Fruit fly (Drosophila melanogaster) whole organism, embryonic: ENCODE measurements around the gene CG12560.

ENCODE experiments used
- BEAF-32 ChIP-seq: fragments of 200-800 bp; sonication (Bioruptor generic); optimal IDR thresholded peaks from 3 replicates; lab custom pipeline; 2017; ENCODE audit warnings: missing biosample characterization, missing genetic modification characterization, mild to moderate bottlenecking, moderate library complexity, missing genetic modification reagents
- Blimp-1 ChIP-seq: fragments of 200-800 bp; sonication (Bioruptor generic); optimal IDR thresholded peaks from 3 replicates; lab custom pipeline; 2018; ENCODE audit warnings: missing biosample characterization, missing genetic modification characterization, mild to moderate bottlenecking, moderate library complexity, missing genetic modification reagents
- CG1024 ChIP-seq: fragments of 200-800 bp; sonication (Bioruptor generic); IDR thresholded peaks from 2 replicates; pipeline ENCODE4 v1.3.6; 2022; ENCODE audit warnings: missing biosample characterization, missing genetic modification characterization
- CG10267 ChIP-seq: fragments of 200-800 bp; sonication (Bioruptor generic); optimal IDR thresholded peaks from 2 replicates; lab custom pipeline; 2018; ENCODE audit warnings: missing biosample characterization, mild to moderate bottlenecking, missing genetic modification characterization, moderate library complexity
- CG11560 ChIP-seq: fragments of 200-800 bp; sonication (Bioruptor generic); IDR thresholded peaks from 3 replicates; pipeline ENCODE4 v1.3.6; 2022; ENCODE audit warnings: missing biosample characterization, missing genetic modification characterization
- CG12219 ChIP-seq: fragments of 200-800 bp; sonication (Bioruptor generic); optimal IDR thresholded peaks from 3 replicates; lab custom pipeline; 2018; ENCODE audit warnings: missing biosample characterization, mild to moderate bottlenecking, missing genetic modification characterization
- CG12659 ChIP-seq: fragments of 200-800 bp; sonication (Bioruptor generic); optimal IDR thresholded peaks from 3 replicates; lab custom pipeline; 2017; ENCODE audit warnings: mild to moderate bottlenecking, missing biosample characterization, missing genetic modification reagents, missing genetic modification characterization
- CG14441 ChIP-seq: fragments of 200-800 bp; sonication (Bioruptor generic); IDR thresholded peaks from 2 replicates; pipeline ENCODE4 v1.3.6; 2022; ENCODE audit warnings: missing biosample characterization, missing genetic modification characterization
- CG14965 ChIP-seq: fragments of 200-800 bp; sonication (Bioruptor generic); optimal IDR thresholded peaks from 2 replicates; lab custom pipeline; 2016; ENCODE audit warnings: missing biosample characterization, missing genetic modification characterization, borderline replicate concordance
- CG15479 ChIP-seq: fragments of 200-800 bp; sonication (Bioruptor generic); optimal IDR thresholded peaks from 3 replicates; lab custom pipeline; 2019; ENCODE audit warnings: missing biosample characterization, mild to moderate bottlenecking, missing genetic modification characterization, moderate library complexity
- CG15514 ChIP-seq: fragments of 200-800 bp; sonication (Bioruptor generic); optimal IDR thresholded peaks from 3 replicates; lab custom pipeline; 2017; ENCODE audit warnings: missing biosample characterization, missing genetic modification characterization, mild to moderate bottlenecking, moderate library complexity, missing genetic modification reagents
- CG17328 ChIP-seq: fragments of 200-800 bp; sonication (Bioruptor generic); IDR thresholded peaks from 2 replicates; pipeline ENCODE4 v1.3.6; 2022; ENCODE audit warnings: missing biosample characterization, missing genetic modification characterization
- CG30020 ChIP-seq: fragments of 200-800 bp; optimal IDR thresholded peaks from 2 replicates; lab custom pipeline; 2019; ENCODE audit warnings: missing biosample characterization, mild to moderate bottlenecking, missing genetic modification characterization, moderate library complexity
- CG31388 ChIP-seq: fragments of 200-800 bp; sonication (Bioruptor generic); optimal IDR thresholded peaks from 2 replicates; lab custom pipeline; 2016; ENCODE audit warnings: missing biosample characterization, missing genetic modification characterization
- CG33213 ChIP-seq: fragments of 200-800 bp; sonication (Bioruptor generic); optimal IDR thresholded peaks from 3 replicates; lab custom pipeline; 2016; ENCODE audit warnings: missing biosample characterization, missing genetic modification characterization
- CG3838 ChIP-seq: fragments of 200-800 bp; sonication (Bioruptor generic); optimal IDR thresholded peaks from 3 replicates; lab custom pipeline; 2016; ENCODE audit warnings: missing biosample characterization, missing genetic modification characterization
- CG42726 ChIP-seq: fragments of 200-800 bp; sonication (Bioruptor generic); IDR thresholded peaks from 2 replicates; pipeline ENCODE4 v1.3.6; 2022; ENCODE audit warnings: missing biosample characterization, missing genetic modification characterization; ENCODE audit not compliant: partially characterized antibody
- CG6791 ChIP-seq: fragments of 200-800 bp; sonication (Bioruptor generic); IDR thresholded peaks from 3 replicates; pipeline ENCODE4 v1.3.6; 2022; ENCODE audit warnings: missing biosample characterization, missing genetic modification characterization; ENCODE audit not compliant: partially characterized antibody
- CG8290 ChIP-seq, 3 experiments: fragments of 200-800 bp; sonication (Bioruptor generic); optimal IDR thresholded peaks; 2 replicates each; lab custom pipeline; 2016 to 2019; ENCODE audit warnings: missing biosample characterization in 3 of 3, missing genetic modification characterization in 3 of 3, mild to moderate bottlenecking in 2 of 3, moderate library complexity in 1 of 3
- CoRest ChIP-seq: fragments of 200-800 bp; sonication (Bioruptor generic); optimal IDR thresholded peaks from 3 replicates; lab custom pipeline; 2018; ENCODE audit warnings: missing biosample characterization, mild to moderate bottlenecking, missing genetic modification characterization, moderate library complexity
- Dref ChIP-seq: fragments of 200-800 bp; sonication (Bioruptor generic); IDR thresholded peaks from 2 replicates; pipeline ENCODE4 v1.3.6; 2022; ENCODE audit warnings: missing biosample characterization, missing genetic modification characterization
- Fer1 ChIP-seq: fragments of 200-800 bp; sonication (Bioruptor generic); optimal IDR thresholded peaks from 2 replicates; lab custom pipeline; 2017; ENCODE audit warnings: missing biosample characterization, mild to moderate bottlenecking, missing genetic modification characterization
- Mad ChIP-seq: fragments of 200-800 bp; sonication (Bioruptor generic); optimal IDR thresholded peaks from 2 replicates; lab custom pipeline; 2016; ENCODE audit warnings: missing biosample characterization, missing genetic modification characterization
- Myb ChIP-seq: fragments of 200-800 bp; sonication (Bioruptor generic); optimal IDR thresholded peaks from 2 replicates; lab custom pipeline; 2016; ENCODE audit warnings: missing biosample characterization, missing genetic modification characterization
- Opbp ChIP-seq: fragments of 200-800 bp; sonication (Bioruptor generic); IDR thresholded peaks from 3 replicates; pipeline ENCODE4 v1.3.6; 2022; ENCODE audit warnings: missing biosample characterization, missing genetic modification characterization; ENCODE audit not compliant: partially characterized antibody
- Side ChIP-seq: fragments of 200-800 bp; sonication (Bioruptor generic); optimal IDR thresholded peaks from 2 replicates; lab custom pipeline; 2016; ENCODE audit warnings: missing biosample characterization, missing genetic modification characterization
- amos ChIP-seq: fragments of 200-800 bp; sonication (Bioruptor generic); IDR thresholded peaks from 2 replicates; pipeline ENCODE4 v1.3.6; 2022; ENCODE audit warnings: missing biosample characterization, missing genetic modification characterization; ENCODE audit not compliant: partially characterized antibody
- az2 ChIP-seq: fragments of 200-800 bp; sonication (Bioruptor generic); optimal IDR thresholded peaks from 3 replicates; lab custom pipeline; 2016; ENCODE audit warnings: missing biosample characterization, missing genetic modification characterization
- bcd ChIP-seq: fragments of 200-800 bp; sonication (Bioruptor generic); optimal IDR thresholded peaks from 2 replicates; lab custom pipeline; 2017; ENCODE audit warnings: missing biosample characterization, mild to moderate bottlenecking, missing genetic modification characterization
- bigmax ChIP-seq: fragments of 200-800 bp; sonication (Bioruptor generic); optimal IDR thresholded peaks from 2 replicates; lab custom pipeline; 2018; ENCODE audit warnings: missing biosample characterization, mild to moderate bottlenecking, missing genetic modification characterization
- chinmo ChIP-seq: fragments of 200-800 bp; sonication (Bioruptor generic); IDR thresholded peaks from 4 replicates; pipeline ENCODE4 v1.3.6; 2022; ENCODE audit warnings: missing biosample characterization, missing genetic modification characterization; ENCODE audit not compliant: partially characterized antibody
- chn ChIP-seq: fragments of 200-800 bp; sonication (Bioruptor generic); optimal IDR thresholded peaks from 2 replicates; lab custom pipeline; 2016; ENCODE audit warnings: missing biosample characterization, missing genetic modification characterization
- dan ChIP-seq: fragments of 200-800 bp; sonication (Bioruptor generic); IDR thresholded peaks from 2 replicates; pipeline ENCODE4 v1.3.6; 2022; ENCODE audit warnings: missing biosample characterization, missing genetic modification characterization
- dmrt11E ChIP-seq: fragments of 200-800 bp; sonication (Bioruptor generic); optimal IDR thresholded peaks from 3 replicates; lab custom pipeline; 2018; ENCODE audit warnings: missing biosample characterization, mild to moderate bottlenecking, missing genetic modification characterization, moderate library complexity
- fru ChIP-seq: fragments of >200 bp; optimal IDR thresholded peaks from 2 replicates; lab custom pipeline; 2017
- gfzf ChIP-seq: fragments of 200-800 bp; sonication (Bioruptor generic); optimal IDR thresholded peaks from 2 replicates; lab custom pipeline; 2016; ENCODE audit warnings: missing biosample characterization, mild to moderate bottlenecking, missing genetic modification characterization, moderate library complexity
- knrl ChIP-seq: fragments of 200-800 bp; sonication (Bioruptor generic); IDR thresholded peaks from 3 replicates; pipeline ENCODE4 v1.3.6; 2022; ENCODE audit warnings: missing biosample characterization, missing genetic modification characterization; ENCODE audit not compliant: partially characterized antibody
- lab ChIP-seq: fragments of 200-800 bp; sonication (Bioruptor generic); optimal IDR thresholded peaks from 3 replicates; lab custom pipeline; 2017; ENCODE audit warnings: missing biosample characterization, missing genetic modification characterization, mild to moderate bottlenecking, moderate library complexity, missing genetic modification reagents
- lov ChIP-seq, 2 experiments: fragments of 200-800 bp in 1 of 2; fragments of >200 bp in 1 of 2; sonication (Bioruptor generic) in 1 of 2; IDR thresholded peaks in 1 of 2; optimal IDR thresholded peaks in 1 of 2; 2 replicates in 1 of 2; 3 replicates in 1 of 2; pipeline versions ENCODE4 v1.3.6 to Lab custom; 2017 to 2022; ENCODE audit warnings: missing biosample characterization in 1 of 2, missing genetic modification characterization in 1 of 2
- nmo ChIP-seq: fragments of 200-800 bp; sonication (Bioruptor generic); optimal IDR thresholded peaks from 2 replicates; lab custom pipeline; 2018; ENCODE audit warnings: missing biosample characterization, mild to moderate bottlenecking, missing genetic modification characterization, moderate library complexity
- pfk ChIP-seq: fragments of 200-800 bp; sonication (Bioruptor generic); optimal IDR thresholded peaks from 2 replicates; lab custom pipeline; 2018; ENCODE audit warnings: missing biosample characterization, mild to moderate bottlenecking, missing genetic modification characterization, moderate library complexity
- phol ChIP-seq: fragments of 200-800 bp; sonication (Bioruptor generic); optimal IDR thresholded peaks from 3 replicates; lab custom pipeline; 2018; ENCODE audit warnings: missing biosample characterization, mild to moderate bottlenecking, missing genetic modification characterization, moderate library complexity
- rib ChIP-seq: fragments of 200-800 bp; sonication (Bioruptor generic); IDR thresholded peaks from 2 replicates; pipeline ENCODE4 v1.3.6; 2022; ENCODE audit warnings: missing biosample characterization, missing genetic modification characterization
- slbo ChIP-seq: fragments of 200-800 bp; sonication (Bioruptor generic); IDR thresholded peaks from 2 replicates; pipeline ENCODE4 v1.3.6; 2022; ENCODE audit warnings: missing biosample characterization, missing genetic modification characterization
- tin ChIP-seq: fragments of 200-800 bp; sonication (Bioruptor generic); optimal IDR thresholded peaks from 3 replicates; lab custom pipeline; 2016; ENCODE audit warnings: missing biosample characterization, missing genetic modification characterization
- trem ChIP-seq: fragments of 200-800 bp; optimal IDR thresholded peaks from 3 replicates; lab custom pipeline; 2019; ENCODE audit warnings: missing biosample characterization, mild to moderate bottlenecking, missing genetic modification characterization, moderate library complexity
- tx ChIP-seq: fragments of 200-800 bp; sonication (Bioruptor generic); optimal IDR thresholded peaks from 2 replicates; lab custom pipeline; 2016; ENCODE audit warnings: missing biosample characterization, missing genetic modification characterization
- zf30C ChIP-seq: fragments of 200-800 bp; sonication (Bioruptor generic); optimal IDR thresholded peaks from 3 replicates; lab custom pipeline; 2018; ENCODE audit warnings: missing biosample characterization, mild to moderate bottlenecking, missing genetic modification characterization

Gene CG12560

DNA sequence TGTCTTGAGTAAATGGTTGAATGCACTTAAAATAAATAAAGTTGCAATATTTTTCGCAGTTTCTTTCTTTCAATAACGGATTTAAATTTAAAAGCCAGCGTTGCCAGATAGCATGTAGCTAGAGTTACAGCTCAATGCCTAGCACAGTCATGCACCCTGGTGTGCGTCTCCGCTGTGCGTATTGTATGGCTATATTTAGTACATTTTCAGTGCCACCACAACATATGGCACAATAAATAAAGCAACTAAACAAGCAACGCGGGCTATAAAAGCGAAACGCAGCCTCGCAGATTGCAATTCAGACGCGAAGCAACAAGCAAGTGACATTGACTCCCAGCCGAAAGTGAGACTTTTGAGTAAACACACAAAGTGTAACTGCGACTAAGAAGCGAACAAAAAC, 10.6 kb downstream of the CG12560 start, which contains the start of gene Sirup (continued):
- TF ChIP-seq CG14965 (GFP tag; lab: Kevin White, UChicago), result no peak
- peak; percentile 43 for TF ChIP-seq CG3838
- peak; percentile 49 for TF ChIP-seq phol (tag; lab: Kevin White, UChicago)
- TF ChIP-seq BEAF-32 (GFP tag; lab: Kevin White, UChicago), result peak; percentile 45
- no peak for TF ChIP-seq az2 (GFP tag; lab: Kevin White, UChicago)
- TF ChIP-seq Fer1 (GFP tag; lab: Kevin White, UChicago), result peak; percentile 9
- TF ChIP-seq lab, result no peak
- 0 out of 2 replicates have a peak, but pooled peaks have one; percentile 9 for TF ChIP-seq CG14441 (GFP tag; lab: Robert Waterston, UW)
- no peak for TF ChIP-seq pfk (GFP tag; lab: Kevin White, UChicago)
- no peak for TF ChIP-seq Side
- no peak for TF ChIP-seq chn (GFP tag; lab: Kevin White, UChicago)
- TF ChIP-seq CG6791, result peak; percentile 63; the same call in 2 of the 3 replicates
- TF ChIP-seq CG30020 (tag; lab: Kevin White, UChicago), result peak; percentile 0
- peak; percentile 35; the same call in 1 of the 2 replicates for TF ChIP-seq CG17328
- no peak for TF ChIP-seq CG12219 (GFP tag; lab: Kevin White, UChicago)
- peak; percentile 15; the same call in 1 of the 2 replicates for TF ChIP-seq rib
- peak; percentile 32 for TF ChIP-seq CoRest
- no peak for TF ChIP-seq fru (lab: Kevin White, UChicago)
- TF ChIP-seq bcd (GFP tag; lab: Kevin White, UChicago), result peak; percentile 36
- peak; percentile 14 for TF ChIP-seq tx (GFP tag; lab: Kevin White, UChicago)
- peak; percentile 70; the same call in 2 of the 3 replicates for TF ChIP-seq CG11560 (tag; lab: Robert Waterston, UW)
- 0 out of 2 replicates have a peak, but pooled peaks have one; percentile 9 for TF ChIP-seq CG1024 (GFP tag; lab: Robert Waterston, UW)
- TF ChIP-seq trem (tag; lab: Kevin White, UChicago), result peak; percentile 54
- TF ChIP-seq slbo (GFP tag; lab: Robert Waterston, UW), result 0 out of 2 replicates have a peak, but pooled peaks have one; percentile 37
- peak; percentile 64; the same call in 1 of the 2 replicates for TF ChIP-seq CG42726 (GFP tag; lab: Robert Waterston, UW)
- peak; percentile 32 for TF ChIP-seq CG12659 (GFP tag; lab: Kevin White, UChicago)
- TF ChIP-seq CG33213, result peak; percentile 62
- peak; percentile 80 for TF ChIP-seq CG15514 (GFP tag; lab: Kevin White, UChicago)
- TF ChIP-seq Blimp-1 (GFP tag; lab: Kevin White, UChicago), result no peak
- peak; percentile 47; the same call in 1 of the 3 replicates for TF ChIP-seq knrl (GFP tag; lab: Robert Waterston, UW)
- TF ChIP-seq chinmo (GFP tag; lab: Robert Waterston, UW), result peak; percentile 49; the same call in 1 of the 4 replicates
- peak; percentile 37 for TF ChIP-seq CG15479 (GFP tag; lab: Kevin White, UChicago)
- no peak for TF ChIP-seq tin (GFP tag; lab: Kevin White, UChicago)
- no peak for TF ChIP-seq bigmax (GFP tag; lab: Kevin White, UChicago)
- no peak for TF ChIP-seq dmrt11E (tag; lab: Kevin White, UChicago)
- peak; percentile 43 for TF ChIP-seq nmo
- TF ChIP-seq dan, result no peak
- peak; percentile 62; the same call in 1 of the 2 replicates for TF ChIP-seq amos (GFP tag; lab: Robert Waterston, UW)
- no peak for TF ChIP-seq zf30C (GFP tag; lab: Kevin White, UChicago)
- no peak for TF ChIP-seq CG8290 (GFP tag; optimal IDR thresholded peaks at IDR 0.05; lab: Kevin White, UChicago)
- peak in 1 of 2 experiments; percentile 28 for TF ChIP-seq CG8290 (tag; optimal IDR thresholded peaks at IDR 0.05; lab: Kevin White, UChicago)
- TF ChIP-seq CG10267, result peak; percentile 38
- TF ChIP-seq gfzf (GFP tag; lab: Kevin White, UChicago), result peak; percentile 91
- peak; percentile 80 for TF ChIP-seq Opbp
- TF ChIP-seq Dref (GFP tag; lab: Robert Waterston, UW), result peak; percentile 52
- TF ChIP-seq Mad (GFP tag; lab: Kevin White, UChicago), result no peak
- no peak for TF ChIP-seq lov (optimal IDR thresholded peaks at IDR 0.05; lab: Kevin White, UChicago)
- no peak for TF ChIP-seq lov (GFP tag; IDR thresholded peaks at IDR 0.05; lab: Robert Waterston, UW)
- no peak for TF ChIP-seq CG31388 (GFP tag; lab: Kevin White, UChicago)
- peak; percentile 98 for TF ChIP-seq Myb (GFP tag; lab: Kevin White, UChicago)
